Worm (Caenorhabditis elegans) whole organism, late embryonic: ENCODE measurements around the gene ttr-52.

Experiments used
- K02D7.2 ChIP-seq: sonication (generic microtip); optimal IDR thresholded peaks from 2 replicates; lab custom pipeline; 2017; ENCODE audit warnings: mild to moderate bottlenecking, missing genetic modification characterization, missing compliant biosample characterization
- che-1 ChIP-seq: sonication (generic microtip); optimal IDR thresholded peaks from 2 replicates; lab custom pipeline; 2016; ENCODE audit warnings: mild to moderate bottlenecking, missing genetic modification characterization, missing compliant biosample characterization

DNA sequence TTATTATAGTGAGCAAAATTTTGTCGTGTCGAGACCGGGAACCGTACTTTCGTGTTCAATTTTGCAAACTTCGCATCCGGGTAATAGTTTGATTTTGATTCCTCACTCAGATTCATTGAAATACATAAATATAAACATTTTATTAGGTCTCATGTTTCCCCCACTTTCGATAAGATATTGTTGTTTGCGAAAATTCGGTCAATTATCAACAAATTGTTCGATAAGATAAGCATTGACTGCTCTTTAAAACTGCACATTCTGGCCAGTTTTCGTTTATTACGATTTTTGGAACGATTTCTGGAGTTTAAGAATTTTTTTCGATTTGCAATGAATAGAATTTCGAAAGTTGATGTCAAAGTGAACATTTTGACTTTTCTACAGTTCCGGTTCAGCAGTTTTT lies 15.9 kb upstream of the ttr-52 start:
- no peak for TF ChIP-seq che-1 (tag; lab: Kevin White, UChicago)
- TF ChIP-seq K02D7.2 (tag; lab: Kevin White, UChicago): no peak
